Worm (Caenorhabditis elegans) whole organism, late embryonic: Measurements from ENCODE around the gene phf-15.
A peak's percentile ranks its signal among the peaks of the same experiment; 100 is the strongest.
"Not testable (repeated sequence)": the region's sequence is repeated elsewhere in the genome, so short reads cannot be mapped to it uniquely, and the experiment has no call there.

ENCODE experiments used
- C38D4.7 ChIP-seq: fragments of 200-800 bp; sonication (Bioruptor generic); optimal IDR thresholded peaks from 2 replicates; lab custom pipeline; 2018; ENCODE audit warnings: mild to moderate bottlenecking, missing genetic modification characterization, moderate library complexity, missing compliant biosample characterization
- F13H6.1 ChIP-seq: sonication (generic microtip); optimal IDR thresholded peaks from 2 replicates; lab custom pipeline; 2016; ENCODE audit warnings: missing genetic modification characterization, missing compliant biosample characterization
- K09A11.1 ChIP-seq: sonication (generic microtip); optimal IDR thresholded peaks from 2 replicates; lab custom pipeline; 2017; ENCODE audit warnings: antibody characterized with exemption, mild to moderate bottlenecking, missing genetic modification characterization, missing compliant biosample characterization; ENCODE audit not compliant: insufficient read depth
- Y22D7AL.16 ChIP-seq: sonication (generic microtip); optimal IDR thresholded peaks from 2 replicates; lab custom pipeline; 2016; ENCODE audit warnings: missing genetic modification characterization, missing compliant biosample characterization
- ahr-1 ChIP-seq: sonication (generic microtip); optimal IDR thresholded peaks from 2 replicates; lab custom pipeline; 2016; ENCODE audit warnings: missing genetic modification characterization, missing compliant biosample characterization
- ceh-14 ChIP-seq: sonication (generic microtip); optimal IDR thresholded peaks from 2 replicates; lab custom pipeline; 2016; ENCODE audit warnings: missing genotype, missing genetic modification characterization, missing compliant biosample characterization
- ceh-19 ChIP-seq: fragments of 200-800 bp; sonication (Bioruptor generic); optimal IDR thresholded peaks from 2 replicates; lab custom pipeline; 2018; ENCODE audit warnings: mild to moderate bottlenecking, missing genetic modification characterization, missing compliant biosample characterization
- ceh-22 ChIP-seq: sonication (generic microtip); optimal IDR thresholded peaks from 2 replicates; lab custom pipeline; 2017; ENCODE audit warnings: missing biosample characterization, missing genetic modification characterization
- ceh-24 ChIP-seq: sonication (generic microtip); optimal IDR thresholded peaks from 2 replicates; lab custom pipeline; 2016; ENCODE audit warnings: mild to moderate bottlenecking, missing genetic modification characterization, missing compliant biosample characterization
- ceh-30 ChIP-seq: fragments of 150-350 bp; optimal IDR thresholded peaks from 2 replicates; lab custom pipeline; 2014; ENCODE audit warnings: missing biosample characterization, missing genetic modification characterization
- ceh-45 ChIP-seq: fragments of 200-800 bp; sonication (Bioruptor generic); IDR thresholded peaks from 2 replicates; pipeline ENCODE4 v1.3.6; 2022; ENCODE audit warnings: missing genetic modification reagents, missing genetic modification characterization, missing compliant biosample characterization
- ceh-6 ChIP-seq: fragments of 200-800 bp; sonication (Bioruptor generic); optimal IDR thresholded peaks from 2 replicates; lab custom pipeline; 2018; ENCODE audit warnings: mild to moderate bottlenecking, missing genetic modification characterization, missing compliant biosample characterization
- ceh-9 ChIP-seq: sonication (generic microtip); optimal IDR thresholded peaks from 2 replicates; lab custom pipeline; 2016; ENCODE audit warnings: mild to moderate bottlenecking, missing genetic modification characterization, inconsistent platforms, missing compliant biosample characterization
- che-1 ChIP-seq: sonication (generic microtip); optimal IDR thresholded peaks from 2 replicates; lab custom pipeline; 2016; ENCODE audit warnings: mild to moderate bottlenecking, missing genetic modification characterization, missing compliant biosample characterization
- elt-2 ChIP-seq: sonication (generic microtip); optimal IDR thresholded peaks from 2 replicates; lab custom pipeline; 2016; ENCODE audit warnings: missing genetic modification reagents, missing genetic modification characterization, missing compliant biosample characterization
- eyg-1 ChIP-seq: sonication (generic microtip); optimal IDR thresholded peaks from 2 replicates; lab custom pipeline; 2016; ENCODE audit warnings: missing genotype, missing genetic modification characterization, missing compliant biosample characterization
- fkh-6 ChIP-seq: sonication (generic microtip); optimal IDR thresholded peaks from 2 replicates; lab custom pipeline; 2016; ENCODE audit warnings: missing genetic modification characterization, missing compliant biosample characterization
- gmeb-2 ChIP-seq: sonication (generic microtip); optimal IDR thresholded peaks from 2 replicates; lab custom pipeline; 2016; ENCODE audit warnings: missing genetic modification characterization, inconsistent platforms, missing compliant biosample characterization
- hlh-15 ChIP-seq: sonication (generic microtip); optimal IDR thresholded peaks from 2 replicates; lab custom pipeline; 2016; ENCODE audit warnings: missing genetic modification characterization, missing compliant biosample characterization
- hlh-30 ChIP-seq: sonication (generic microtip); optimal IDR thresholded peaks from 2 replicates; lab custom pipeline; 2017; ENCODE audit warnings: antibody characterized with exemption, missing genetic modification characterization, missing compliant biosample characterization; ENCODE audit not compliant: insufficient read depth
- hlh-8 ChIP-seq: sonication (generic microtip); optimal IDR thresholded peaks from 2 replicates; lab custom pipeline; 2016; ENCODE audit warnings: missing genotype, missing genetic modification characterization, missing compliant biosample characterization
- lim-6 ChIP-seq: sonication (generic microtip); optimal IDR thresholded peaks from 2 replicates; lab custom pipeline; 2016; ENCODE audit warnings: missing genetic modification characterization, missing compliant biosample characterization
- nfya-1 ChIP-seq: sonication (generic microtip); optimal IDR thresholded peaks from 2 replicates; lab custom pipeline; 2017; ENCODE audit warnings: missing genetic modification characterization, mild to moderate bottlenecking, missing compliant biosample characterization, antibody characterized with exemption, moderate library complexity
- odd-2 ChIP-seq: sonication (generic microtip); optimal IDR thresholded peaks from 2 replicates; lab custom pipeline; 2017; ENCODE audit warnings: antibody characterized with exemption, mild to moderate bottlenecking, missing genetic modification characterization, missing compliant biosample characterization
- pag-3 ChIP-seq: sonication (generic microtip); optimal IDR thresholded peaks from 2 replicates; lab custom pipeline; 2016; ENCODE audit warnings: missing compliant biosample characterization, missing genetic modification characterization, borderline replicate concordance
- pat-9 ChIP-seq: fragments of 200-800 bp; sonication (Bioruptor generic); optimal IDR thresholded peaks from 2 replicates; lab custom pipeline; 2018; ENCODE audit warnings: mild to moderate bottlenecking, missing genetic modification characterization, moderate library complexity, missing compliant biosample characterization
- pax-1 ChIP-seq: fragments of 150-350 bp; optimal IDR thresholded peaks from 2 replicates; lab custom pipeline; 2014; ENCODE audit warnings: missing biosample characterization, missing genetic modification characterization
- pha-2 ChIP-seq: sonication (generic microtip); optimal IDR thresholded peaks from 2 replicates; lab custom pipeline; 2017; ENCODE audit warnings: mild to moderate bottlenecking, missing genetic modification characterization, missing compliant biosample characterization
- pqm-1 ChIP-seq: sonication (generic microtip); optimal IDR thresholded peaks from 2 replicates; lab custom pipeline; 2016; ENCODE audit warnings: missing genetic modification characterization, missing compliant biosample characterization
- pros-1 ChIP-seq: fragments of 150-350 bp; optimal IDR thresholded peaks from 2 replicates; lab custom pipeline; 2014; ENCODE audit warnings: missing biosample characterization, missing genetic modification reagents, missing genetic modification characterization
- sox-2 ChIP-seq: fragments of 200-800 bp; sonication (Bioruptor generic); IDR thresholded peaks from 2 replicates; pipeline ENCODE4 v1.3.6; 2022; ENCODE audit warnings: missing genetic modification reagents, missing genetic modification characterization, missing compliant biosample characterization
- ttx-3 ChIP-seq: sonication (generic microtip); optimal IDR thresholded peaks from 2 replicates; lab custom pipeline; 2016; ENCODE audit warnings: missing genetic modification reagents, missing genetic modification characterization, missing compliant biosample characterization
- unc-3 ChIP-seq, 2 experiments: fragments of 200-800 bp in 1 of 2; sonication (Bioruptor generic) in 1 of 2; sonication (generic microtip) in 1 of 2; conservative IDR thresholded peaks in 1 of 2; optimal IDR thresholded peaks in 1 of 2; 2 replicates each; pipeline versions ENCODE4 v1.3.6 to Lab custom; 2016 to 2022; ENCODE audit warnings: missing compliant biosample characterization in 2 of 2, missing genetic modification characterization in 2 of 2, missing genetic modification reagents in 1 of 2
- unc-42 ChIP-seq: sonication (generic microtip); optimal IDR thresholded peaks from 2 replicates; lab custom pipeline; 2016; ENCODE audit warnings: missing genotype, missing genetic modification characterization, missing compliant biosample characterization
- unc-55 ChIP-seq: sonication (generic microtip); optimal IDR thresholded peaks from 2 replicates; lab custom pipeline; 2017; ENCODE audit warnings: missing biosample characterization, missing genetic modification reagents, missing genetic modification characterization
- unc-86 ChIP-seq: sonication (generic microtip); optimal IDR thresholded peaks from 2 replicates; lab custom pipeline; 2016; ENCODE audit warnings: missing genetic modification characterization, missing compliant biosample characterization

The phf-15 gene

ce11 chrIII:3331767-3332166 is 9.1 kb downstream of the phf-15 start:
- no peak for TF ChIP-seq Y22D7AL.16 (tag; lab: Kevin White, UChicago)
- TF ChIP-seq eyg-1 = no peak
- no peak for TF ChIP-seq C38D4.7 (GFP tag; lab: Kevin White, UChicago)
- no peak for TF ChIP-seq ttx-3
- no peak for TF ChIP-seq F13H6.1
- TF ChIP-seq ceh-22 (tag; lab: Kevin White, UChicago) = no peak
- TF ChIP-seq odd-2 (tag; lab: Kevin White, UChicago) = no peak
- TF ChIP-seq pax-1 (tag; lab: Kevin White, UChicago) = no peak
- TF ChIP-seq ceh-24 (tag; lab: Kevin White, UChicago) = no peak
- TF ChIP-seq pat-9 (tag; lab: Kevin White, UChicago) = no peak
- no peak for TF ChIP-seq nfya-1 (tag; lab: Kevin White, UChicago)
- no peak for TF ChIP-seq K09A11.1
- TF ChIP-seq ceh-6 (GFP tag; lab: Kevin White, UChicago) = no peak
- TF ChIP-seq unc-55 = no peak
- no peak for TF ChIP-seq hlh-30
- no peak for TF ChIP-seq ceh-9 (tag; lab: Kevin White, UChicago)
- no peak for TF ChIP-seq pros-1 (tag; lab: Kevin White, UChicago)
- TF ChIP-seq hlh-8 (tag; lab: Kevin White, UChicago) = no peak
- TF ChIP-seq, all 69 proteins: peak for 0

ce11 chrIII:3332736-3333135 is 10.1 kb downstream of the phf-15 start, which contains the start of gene Y53G8AR.1:
TSS of gene Y53G8AR.1 (plus strand) at chrIII:3333036.
- not testable (repeated sequence) for TF ChIP-seq ceh-19 (GFP tag; lab: Kevin White, UChicago); ahr-1 (tag; lab: Kevin White, UChicago); che-1 (tag; lab: Kevin White, UChicago)
- TF ChIP-seq, all 69 proteins: peak for 0; not testable (repeated sequence) for 69

- peak; percentile 67 for TF ChIP-seq sox-2 (GFP tag; lab: Robert Waterston, UW)
- TF ChIP-seq ceh-45 (GFP tag; lab: Robert Waterston, UW) = peak; percentile 98
- TF ChIP-seq unc-3 (GFP tag; conservative IDR thresholded peaks at IDR 0.05; lab: Robert Waterston, UW) = peak; percentile 98
- TF ChIP-seq unc-3 (tag; optimal IDR thresholded peaks at IDR 0.05; lab: Kevin White, UChicago) = not testable (repeated sequence)
These were observed 12.4 kb downstream of the phf-15 start for ce11 chrIII:3334941-3335559.

- TF ChIP-seq pax-1 (tag; lab: Kevin White, UChicago) = peak; percentile 42
- TF ChIP-seq elt-2 (tag; lab: Kevin White, UChicago) = peak; percentile 61
- no peak for TF ChIP-seq pqm-1 (tag; lab: Kevin White, UChicago)
These were observed 16.8 kb downstream of the phf-15 start for ce11 chrIII:3339317-3340016.

ce11 chrIII:3343463-3343862 is 20.8 kb downstream of the phf-15 start:
- TF ChIP-seq ceh-24 (tag; lab: Kevin White, UChicago) (no peak), ceh-14 (no peak), unc-86 (tag; lab: Kevin White, UChicago) (no peak), gmeb-2 (tag; lab: Kevin White, UChicago) (no peak), F13H6.1 (no peak), pag-3 (tag; lab: Kevin White, UChicago) (no peak), unc-42 (tag; lab: Kevin White, UChicago) (no peak), odd-2 (tag; lab: Kevin White, UChicago) (no peak), fkh-6 (tag; lab: Kevin White, UChicago) (no peak), hlh-30 (no peak), lim-6 (tag; lab: Kevin White, UChicago) (no peak), pha-2 (tag; lab: Kevin White, UChicago) (no peak), ceh-30 (tag; lab: Kevin White, UChicago) (no peak), hlh-15 (tag; lab: Kevin White, UChicago) (no peak)
